Fruit fly (Drosophila melanogaster): ENCODE results near the gene Drsl6.

Drsl6 gene

dm6 chr3L:3384596-3385436, 48.6 kb upstream of the Drsl6 start (continued):
- TF ChIP-seq Hand (GFP tag; optimal IDR thresholded peaks at IDR 0.05): no peak
- no peak for TF ChIP-seq zen (tag; optimal IDR thresholded peaks at IDR 0.05)
- TF ChIP-seq CG2199 (GFP tag; IDR thresholded peaks at IDR 0.05): 0 out of 3 replicates have a peak, but pooled peaks have one; percentile 38
- peak; percentile 43; the same call in 2 of the 3 replicates for TF ChIP-seq dysf (GFP tag; IDR thresholded peaks at IDR 0.05)
- TF ChIP-seq CkIIα-i1 (GFP tag; IDR thresholded peaks at IDR 0.05): no peak
- peak; percentile 38 for TF ChIP-seq CG15601 (tag; optimal IDR thresholded peaks at IDR 0.05)
- TF ChIP-seq Lpt (GFP tag; optimal IDR thresholded peaks at IDR 0.05): no peak
- TF ChIP-seq ken (GFP tag; IDR thresholded peaks at IDR 0.05): no peak
- TF ChIP-seq gsb (GFP tag; IDR thresholded peaks at IDR 0.05): no peak
- no peak for TF ChIP-seq exex (tag; optimal IDR thresholded peaks at IDR 0.05)
- TF ChIP-seq CG18599 (GFP tag; optimal IDR thresholded peaks at IDR 0.05): peak; percentile 35
- peak; percentile 70 for TF ChIP-seq CG11504 (tag; optimal IDR thresholded peaks at IDR 0.05)
- TF ChIP-seq CG13424 (tag; optimal IDR thresholded peaks at IDR 0.05): peak; percentile 44
- no peak for TF ChIP-seq pho (GFP tag; optimal IDR thresholded peaks at IDR 0.05)
- TF ChIP-seq Awh (GFP tag; IDR thresholded peaks at IDR 0.05): no peak
- TF ChIP-seq CG2129 (GFP tag; IDR thresholded peaks at IDR 0.05; ENCODE audit: partially characterized antibody): no peak
- TF ChIP-seq schlank (tag; optimal IDR thresholded peaks at IDR 0.05): no peak
- TF ChIP-seq CG3281 (GFP tag; optimal IDR thresholded peaks at IDR 0.05): no peak
- TF ChIP-seq fd64A (GFP tag; optimal IDR thresholded peaks at IDR 0.05): no peak
- TF ChIP-seq CG8290 (GFP tag; optimal IDR thresholded peaks at IDR 0.05): no peak
- TF ChIP-seq CG8290 (tag; optimal IDR thresholded peaks at IDR 0.05): no peak
- no peak for TF ChIP-seq pb (GFP tag; optimal IDR thresholded peaks at IDR 0.05)
- peak; percentile 34 for TF ChIP-seq Nf-YB (GFP tag; optimal IDR thresholded peaks at IDR 0.05)
- TF ChIP-seq Trl (optimal IDR thresholded peaks at IDR 0.05): no peak
- TF ChIP-seq Trl (GFP tag; optimal IDR thresholded peaks at IDR 0.05): no peak
- no peak for TF ChIP-seq chif (GFP tag; optimal IDR thresholded peaks at IDR 0.05)
- peak; percentile 40 for TF ChIP-seq Abd-B (GFP tag; optimal IDR thresholded peaks at IDR 0.05)
- TF ChIP-seq slp2 (GFP tag; optimal IDR thresholded peaks at IDR 0.05): no peak
- TF ChIP-seq jing (GFP tag; optimal IDR thresholded peaks at IDR 0.05): no peak
- peak; percentile 64 for TF ChIP-seq gem (tag; optimal IDR thresholded peaks at IDR 0.05)
- TF ChIP-seq Neu2 (GFP tag; optimal IDR thresholded peaks at IDR 0.05; ENCODE audit: borderline replicate concordance): no peak
- TF ChIP-seq MBD-R2 (GFP tag; IDR thresholded peaks at IDR 0.05): no peak; the same call in 1 of the 2 replicates
- TF ChIP-seq bigmax (GFP tag; optimal IDR thresholded peaks at IDR 0.05): no peak
- TF ChIP-seq Poxn (GFP tag; IDR thresholded peaks at IDR 0.05): no peak
- no peak for TF ChIP-seq peb (GFP tag; IDR thresholded peaks at IDR 0.05)
- TF ChIP-seq Aef1 (GFP tag; IDR thresholded peaks at IDR 0.05): no peak
- TF ChIP-seq CG8089 (GFP tag; optimal IDR thresholded peaks at IDR 0.05): no peak
- no peak for TF ChIP-seq CG11696 (GFP tag; IDR thresholded peaks at IDR 0.05)
- TF ChIP-seq ftz-f1 (GFP tag; optimal IDR thresholded peaks at IDR 0.05): no peak
- peak; percentile 21 for TF ChIP-seq Blimp-1 (GFP tag; optimal IDR thresholded peaks at IDR 0.05)
- no peak for TF ChIP-seq stc (GFP tag; IDR thresholded peaks at IDR 0.05)
- TF ChIP-seq NC2β (GFP tag; optimal IDR thresholded peaks at IDR 0.05): no peak
- no peak for TF ChIP-seq pita (GFP tag; optimal IDR thresholded peaks at IDR 0.05)
- TF ChIP-seq Dfd (GFP tag; optimal IDR thresholded peaks at IDR 0.05): no peak
- peak; percentile 33 for TF ChIP-seq Usf (GFP tag; optimal IDR thresholded peaks at IDR 0.05)
- no peak for TF ChIP-seq CG13287 (GFP tag; IDR thresholded peaks at IDR 0.05; ENCODE audit: partially characterized antibody)
- TF ChIP-seq tap (tag; optimal IDR thresholded peaks at IDR 0.05): no peak
- no peak for TF ChIP-seq org-1 (GFP tag; optimal IDR thresholded peaks at IDR 0.05)
- peak; percentile 38 for TF ChIP-seq sqz (GFP tag; optimal IDR thresholded peaks at IDR 0.05)
- TF ChIP-seq HLH4C (GFP tag; IDR thresholded peaks at IDR 0.05; ENCODE audit: partially characterized antibody): no peak

Data from whole organism, embryonic.